Worm (Caenorhabditis elegans) whole organism, late embryonic: ENCODE data around the gene drd-1.

ENCODE experiments used
- C08G9.2 ChIP-seq: sonication (generic microtip); optimal IDR thresholded peaks from 2 replicates; lab custom pipeline; 2016; ENCODE audit warnings: mild to moderate bottlenecking, missing genetic modification characterization, moderate library complexity, missing compliant biosample characterization
- F13H6.1 ChIP-seq: sonication (generic microtip); optimal IDR thresholded peaks from 2 replicates; lab custom pipeline; 2016; ENCODE audit warnings: missing genetic modification characterization, missing compliant biosample characterization
- K02D7.2 ChIP-seq: sonication (generic microtip); optimal IDR thresholded peaks from 2 replicates; lab custom pipeline; 2017; ENCODE audit warnings: mild to moderate bottlenecking, missing genetic modification characterization, missing compliant biosample characterization
- K09A11.1 ChIP-seq: sonication (generic microtip); optimal IDR thresholded peaks from 2 replicates; lab custom pipeline; 2017; ENCODE audit warnings: antibody characterized with exemption, mild to moderate bottlenecking, missing genetic modification characterization, missing compliant biosample characterization; ENCODE audit not compliant: insufficient read depth
- T23F11.4 ChIP-seq: fragments of 200-800 bp; sonication (Bioruptor generic); optimal IDR thresholded peaks from 2 replicates; lab custom pipeline; 2018; ENCODE audit warnings: mild to moderate bottlenecking, missing genetic modification characterization, missing compliant biosample characterization
- Y22D7AL.16 ChIP-seq: sonication (generic microtip); optimal IDR thresholded peaks from 2 replicates; lab custom pipeline; 2016; ENCODE audit warnings: missing genetic modification characterization, missing compliant biosample characterization
- ahr-1 ChIP-seq: sonication (generic microtip); optimal IDR thresholded peaks from 2 replicates; lab custom pipeline; 2016; ENCODE audit warnings: missing genetic modification characterization, missing compliant biosample characterization
- ceh-14 ChIP-seq: sonication (generic microtip); optimal IDR thresholded peaks from 2 replicates; lab custom pipeline; 2016; ENCODE audit warnings: missing genotype, missing genetic modification characterization, missing compliant biosample characterization
- ceh-18 ChIP-seq: sonication (generic microtip); optimal IDR thresholded peaks from 2 replicates; lab custom pipeline; 2016; ENCODE audit warnings: missing genetic modification characterization, missing compliant biosample characterization
- ceh-19 ChIP-seq: fragments of 200-800 bp; sonication (Bioruptor generic); optimal IDR thresholded peaks from 2 replicates; lab custom pipeline; 2018; ENCODE audit warnings: mild to moderate bottlenecking, missing genetic modification characterization, missing compliant biosample characterization
- ceh-2 ChIP-seq: sonication (generic microtip); optimal IDR thresholded peaks from 2 replicates; lab custom pipeline; 2016; ENCODE audit warnings: missing genotype, missing genetic modification characterization, missing compliant biosample characterization
- ceh-30 ChIP-seq: fragments of 150-350 bp; optimal IDR thresholded peaks from 2 replicates; lab custom pipeline; 2014; ENCODE audit warnings: missing biosample characterization, missing genetic modification characterization
- ceh-31 ChIP-seq: sonication (generic microtip); optimal IDR thresholded peaks from 2 replicates; lab custom pipeline; 2016; ENCODE audit warnings: missing genetic modification characterization, missing compliant biosample characterization
- ceh-34 ChIP-seq: sonication (generic microtip); optimal IDR thresholded peaks from 2 replicates; lab custom pipeline; 2016; ENCODE audit warnings: mild to moderate bottlenecking, missing genetic modification characterization, missing compliant biosample characterization
- ceh-48 ChIP-seq: sonication (generic microtip); optimal IDR thresholded peaks from 2 replicates; lab custom pipeline; 2016; ENCODE audit warnings: missing genetic modification characterization, inconsistent platforms, missing compliant biosample characterization
- ceh-6 ChIP-seq: fragments of 200-800 bp; sonication (Bioruptor generic); optimal IDR thresholded peaks from 2 replicates; lab custom pipeline; 2018; ENCODE audit warnings: mild to moderate bottlenecking, missing genetic modification characterization, missing compliant biosample characterization
- ceh-9 ChIP-seq: sonication (generic microtip); optimal IDR thresholded peaks from 2 replicates; lab custom pipeline; 2016; ENCODE audit warnings: mild to moderate bottlenecking, missing genetic modification characterization, inconsistent platforms, missing compliant biosample characterization
- che-1 ChIP-seq: sonication (generic microtip); optimal IDR thresholded peaks from 2 replicates; lab custom pipeline; 2016; ENCODE audit warnings: mild to moderate bottlenecking, missing genetic modification characterization, missing compliant biosample characterization
- dmd-4 ChIP-seq: sonication (generic microtip); optimal IDR thresholded peaks from 2 replicates; lab custom pipeline; 2016; ENCODE audit warnings: borderline replicate concordance, missing genetic modification characterization, missing compliant biosample characterization
- dve-1 ChIP-seq: sonication (generic microtip); optimal IDR thresholded peaks from 2 replicates; lab custom pipeline; 2017; ENCODE audit warnings: antibody characterized with exemption, mild to moderate bottlenecking, missing genetic modification characterization, missing compliant biosample characterization
- elt-2 ChIP-seq: sonication (generic microtip); optimal IDR thresholded peaks from 2 replicates; lab custom pipeline; 2016; ENCODE audit warnings: missing genetic modification reagents, missing genetic modification characterization, missing compliant biosample characterization
- elt-4 ChIP-seq: sonication (generic microtip); optimal IDR thresholded peaks from 2 replicates; lab custom pipeline; 2016; ENCODE audit warnings: missing genetic modification characterization, missing compliant biosample characterization
- ets-4 ChIP-seq: sonication (generic microtip); optimal IDR thresholded peaks from 2 replicates; lab custom pipeline; 2016; ENCODE audit warnings: missing genetic modification characterization, missing compliant biosample characterization
- fax-1 ChIP-seq: sonication (generic microtip); optimal IDR thresholded peaks from 2 replicates; lab custom pipeline; 2016; ENCODE audit warnings: missing genotype, missing genetic modification characterization, missing compliant biosample characterization
- gmeb-2 ChIP-seq: sonication (generic microtip); optimal IDR thresholded peaks from 2 replicates; lab custom pipeline; 2016; ENCODE audit warnings: missing genetic modification characterization, inconsistent platforms, missing compliant biosample characterization
- hlh-6 ChIP-seq: sonication (generic microtip); optimal IDR thresholded peaks from 2 replicates; lab custom pipeline; 2016; ENCODE audit warnings: missing genotype, missing genetic modification characterization, missing compliant biosample characterization
- hlh-8 ChIP-seq: sonication (generic microtip); optimal IDR thresholded peaks from 2 replicates; lab custom pipeline; 2016; ENCODE audit warnings: missing genotype, missing genetic modification characterization, missing compliant biosample characterization
- lim-6 ChIP-seq: sonication (generic microtip); optimal IDR thresholded peaks from 2 replicates; lab custom pipeline; 2016; ENCODE audit warnings: missing genetic modification characterization, missing compliant biosample characterization
- lin-11 ChIP-seq: fragments of 200-800 bp; sonication (Bioruptor generic); optimal IDR thresholded peaks from 2 replicates; lab custom pipeline; 2018; ENCODE audit warnings: mild to moderate bottlenecking, missing genetic modification characterization, missing compliant biosample characterization
- mec-3 ChIP-seq: sonication (generic microtip); optimal IDR thresholded peaks from 2 replicates; lab custom pipeline; 2016; ENCODE audit warnings: borderline replicate concordance, missing genetic modification characterization, missing compliant biosample characterization
- nfya-1 ChIP-seq: sonication (generic microtip); optimal IDR thresholded peaks from 2 replicates; lab custom pipeline; 2017; ENCODE audit warnings: missing genetic modification characterization, mild to moderate bottlenecking, missing compliant biosample characterization, antibody characterized with exemption, moderate library complexity
- nhr-232 ChIP-seq: sonication (generic microtip); optimal IDR thresholded peaks from 2 replicates; lab custom pipeline; 2016; ENCODE audit warnings: missing genetic modification characterization, missing compliant biosample characterization
- pha-2 ChIP-seq: sonication (generic microtip); optimal IDR thresholded peaks from 2 replicates; lab custom pipeline; 2017; ENCODE audit warnings: mild to moderate bottlenecking, missing genetic modification characterization, missing compliant biosample characterization
- pha-4 ChIP-seq: fragments of 150-350 bp; optimal IDR thresholded peaks from 2 replicates; lab custom pipeline; 2018; ENCODE audit warnings: missing biosample characterization, missing genetic modification reagents, missing genetic modification characterization
- pqm-1 ChIP-seq: sonication (generic microtip); optimal IDR thresholded peaks from 2 replicates; lab custom pipeline; 2016; ENCODE audit warnings: missing genetic modification characterization, missing compliant biosample characterization
- pros-1 ChIP-seq: fragments of 150-350 bp; optimal IDR thresholded peaks from 2 replicates; lab custom pipeline; 2014; ENCODE audit warnings: missing biosample characterization, missing genetic modification reagents, missing genetic modification characterization
- rnt-1 ChIP-seq: sonication (generic microtip); optimal IDR thresholded peaks from 2 replicates; lab custom pipeline; 2016; ENCODE audit warnings: missing genetic modification characterization, missing compliant biosample characterization
- sox-4 ChIP-seq: sonication (generic microtip); optimal IDR thresholded peaks from 2 replicates; lab custom pipeline; 2017; ENCODE audit warnings: mild to moderate bottlenecking, missing genetic modification characterization, inconsistent platforms, missing compliant biosample characterization
- syd-9 ChIP-seq: sonication (generic microtip); optimal IDR thresholded peaks from 2 replicates; lab custom pipeline; 2016; ENCODE audit warnings: mild to moderate bottlenecking, missing genetic modification characterization, moderate library complexity, missing compliant biosample characterization
- tbx-2 ChIP-seq: sonication (generic microtip); optimal IDR thresholded peaks from 2 replicates; lab custom pipeline; 2016; ENCODE audit warnings: missing genetic modification characterization, missing compliant biosample characterization
- tbx-7 ChIP-seq: sonication (generic microtip); optimal IDR thresholded peaks from 2 replicates; lab custom pipeline; 2016; ENCODE audit warnings: missing genotype, missing genetic modification characterization, missing compliant biosample characterization
- ttx-3 ChIP-seq: sonication (generic microtip); optimal IDR thresholded peaks from 2 replicates; lab custom pipeline; 2016; ENCODE audit warnings: missing genetic modification reagents, missing genetic modification characterization, missing compliant biosample characterization
- unc-3 ChIP-seq, 2 experiments: fragments of 200-800 bp in 1 of 2; sonication (Bioruptor generic) in 1 of 2; sonication (generic microtip) in 1 of 2; conservative IDR thresholded peaks in 1 of 2; optimal IDR thresholded peaks in 1 of 2; 2 replicates each; pipeline versions ENCODE4 v1.3.6 to Lab custom; 2016 to 2022; ENCODE audit warnings: missing compliant biosample characterization in 2 of 2, missing genetic modification characterization in 2 of 2, missing genetic modification reagents in 1 of 2
- unc-42 ChIP-seq: sonication (generic microtip); optimal IDR thresholded peaks from 2 replicates; lab custom pipeline; 2016; ENCODE audit warnings: missing genotype, missing genetic modification characterization, missing compliant biosample characterization
- ztf-16 ChIP-seq: sonication (generic microtip); optimal IDR thresholded peaks from 2 replicates; lab custom pipeline; 2017; ENCODE audit warnings: missing genetic modification characterization, missing compliant biosample characterization

drd-1 gene

DNA sequence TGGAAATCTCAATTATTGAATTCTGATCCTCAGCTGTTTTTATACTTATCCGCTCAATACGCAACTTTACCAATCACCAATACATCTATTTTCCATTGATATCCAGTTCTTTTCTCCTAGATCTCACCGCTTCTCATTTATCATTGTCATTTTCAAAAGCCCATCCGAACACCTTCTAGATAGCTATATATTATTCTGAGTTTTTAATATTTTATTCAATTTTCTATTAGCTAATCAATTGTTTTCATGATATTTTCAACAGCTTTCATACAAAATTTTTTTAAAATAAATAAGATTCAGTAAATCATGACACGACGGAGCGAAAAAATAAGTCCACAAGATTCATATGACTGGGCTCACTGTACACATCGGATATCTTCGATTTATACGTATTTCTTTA, 6.7 kb upstream of the drd-1 start, which contains the start of gene F49E12.12:
TSS of gene F49E12.12 (plus strand) at position 301 of the 400 bp plus-strand sequence.
- TF ChIP-seq F13H6.1 (tag; lab: Kevin White, UChicago) (no peak), ceh-18 (tag; lab: Kevin White, UChicago) (no peak), unc-3 (GFP tag; conservative IDR thresholded peaks at IDR 0.05; lab: Robert Waterston, UW) (no peak), unc-3 (tag; optimal IDR thresholded peaks at IDR 0.05; lab: Kevin White, UChicago) (no peak), ceh-2 (tag; lab: Kevin White, UChicago) (no peak), unc-42 (tag; lab: Kevin White, UChicago) (no peak), tbx-7 (tag; lab: Kevin White, UChicago) (no peak), ceh-6 (GFP tag; lab: Kevin White, UChicago) (no peak), ahr-1 (no peak), dmd-4 (tag; lab: Kevin White, UChicago) (no peak), K02D7.2 (tag; lab: Kevin White, UChicago) (no peak), gmeb-2 (tag; lab: Kevin White, UChicago) (no peak)

DNA sequence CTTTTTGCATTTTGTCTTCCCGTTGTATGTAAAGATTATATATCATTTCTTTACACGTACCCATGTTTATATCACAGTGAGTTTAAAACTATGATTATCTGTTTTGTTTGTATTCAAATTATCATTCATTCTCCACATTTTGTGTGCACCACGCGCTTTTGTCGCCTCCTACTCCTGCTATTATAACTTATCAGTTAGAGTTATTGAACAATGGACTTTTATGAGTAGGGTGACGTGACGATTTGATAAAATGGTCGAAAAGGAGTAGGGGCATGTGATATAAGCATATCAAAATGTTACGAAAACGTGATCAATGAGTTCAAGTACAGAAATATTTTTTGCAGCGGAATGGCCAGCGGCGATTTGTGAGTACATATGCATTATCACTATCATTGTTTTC, 5.0 kb upstream of the drd-1 start:
- TF ChIP-seq unc-3 (GFP tag; conservative IDR thresholded peaks at IDR 0.05; lab: Robert Waterston, UW), result no peak
- TF ChIP-seq unc-3 (tag; optimal IDR thresholded peaks at IDR 0.05; lab: Kevin White, UChicago), result no peak
- no peak for TF ChIP-seq ceh-6 (GFP tag; lab: Kevin White, UChicago)
- peak; percentile 91 for TF ChIP-seq elt-2 (tag; lab: Kevin White, UChicago)
- no peak for TF ChIP-seq ceh-19 (GFP tag; lab: Kevin White, UChicago)
- peak; percentile 72 for TF ChIP-seq pqm-1 (tag; lab: Kevin White, UChicago)
- TF ChIP-seq ztf-16 (tag; lab: Kevin White, UChicago), result no peak
- TF ChIP-seq tbx-2 (tag; lab: Kevin White, UChicago), result no peak
- no peak for TF ChIP-seq che-1
- TF ChIP-seq hlh-6 (tag; lab: Kevin White, UChicago), result no peak
- no peak for TF ChIP-seq rnt-1 (tag; lab: Kevin White, UChicago)
- TF ChIP-seq ceh-48 (tag; lab: Kevin White, UChicago), result no peak
- TF ChIP-seq pha-2 (tag; lab: Kevin White, UChicago), result no peak
- TF ChIP-seq ceh-34 (tag; lab: Kevin White, UChicago), result no peak
- no peak for TF ChIP-seq fax-1 (tag; lab: Kevin White, UChicago)
- TF ChIP-seq ceh-14 (tag; lab: Kevin White, UChicago), result no peak

DNA sequence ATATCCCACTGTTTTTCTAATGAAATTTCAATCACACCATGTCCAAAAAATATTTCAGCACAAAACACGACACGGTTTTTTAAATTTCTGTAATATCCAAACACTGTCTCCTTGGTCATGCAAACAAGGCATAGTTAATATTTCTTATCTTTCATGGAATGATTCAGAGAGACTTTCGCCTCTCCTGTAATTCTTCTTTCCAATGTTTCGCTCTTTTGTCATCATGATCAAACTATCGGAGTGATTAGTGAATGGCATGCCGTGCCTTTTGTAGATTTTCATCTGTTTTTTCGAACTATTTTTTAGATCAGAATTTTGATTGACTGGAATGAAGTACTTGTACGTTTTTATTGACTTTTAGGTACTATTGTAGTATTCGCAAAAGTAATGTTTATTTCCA, 3.5 kb upstream of the drd-1 start:
- TF ChIP-seq tbx-7 (tag; lab: Kevin White, UChicago) (no peak), sox-4 (no peak), lin-11 (tag; lab: Kevin White, UChicago) (no peak), ztf-16 (tag; lab: Kevin White, UChicago) (no peak), pros-1 (tag; lab: Kevin White, UChicago) (no peak), ceh-34 (tag; lab: Kevin White, UChicago) (no peak), ceh-30 (tag; lab: Kevin White, UChicago) (no peak), dmd-4 (tag; lab: Kevin White, UChicago) (no peak), ceh-9 (tag; lab: Kevin White, UChicago) (no peak), ttx-3 (tag; lab: Kevin White, UChicago) (no peak), dve-1 (tag; lab: Kevin White, UChicago) (no peak), elt-4 (tag; lab: Kevin White, UChicago) (no peak), ceh-31 (tag; lab: Kevin White, UChicago) (no peak), nfya-1 (tag; lab: Kevin White, UChicago) (no peak), hlh-8 (tag; lab: Kevin White, UChicago) (no peak)

DNA sequence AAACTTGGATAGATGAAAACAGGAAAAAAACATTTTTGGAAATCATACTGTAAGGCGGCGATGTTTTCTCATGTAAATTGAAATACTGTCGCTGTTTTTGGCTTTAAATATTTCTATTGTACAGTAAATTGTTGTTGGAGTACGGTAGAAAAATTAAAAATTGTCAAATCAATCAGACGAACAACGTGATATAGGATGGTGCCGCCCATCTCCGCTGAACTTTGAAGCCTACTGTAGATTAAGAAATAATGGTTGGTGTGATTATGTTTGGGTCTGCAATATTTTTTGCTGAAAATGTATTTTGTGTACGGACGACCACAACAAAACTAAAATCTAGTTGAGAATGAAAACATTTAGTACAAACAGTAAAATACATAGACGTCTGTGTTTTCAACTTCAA, 2.3 kb upstream of the drd-1 start:
- TF ChIP-seq K09A11.1 (tag; lab: Kevin White, UChicago) (no peak), mec-3 (tag; lab: Kevin White, UChicago) (no peak), che-1 (no peak), K02D7.2 (tag; lab: Kevin White, UChicago) (no peak), gmeb-2 (tag; lab: Kevin White, UChicago) (no peak), tbx-2 (tag; lab: Kevin White, UChicago) (no peak), C08G9.2 (no peak), Y22D7AL.16 (tag; lab: Kevin White, UChicago) (no peak), lim-6 (tag; lab: Kevin White, UChicago) (no peak), nhr-232 (tag; lab: Kevin White, UChicago) (no peak), ceh-14 (tag; lab: Kevin White, UChicago) (no peak), syd-9 (tag; lab: Kevin White, UChicago) (no peak), hlh-6 (tag; lab: Kevin White, UChicago) (no peak), fax-1 (tag; lab: Kevin White, UChicago) (no peak), elt-4 (tag; lab: Kevin White, UChicago) (no peak), T23F11.4 (GFP tag; lab: Kevin White, UChicago) (no peak), pha-4 (tag; lab: Kevin White, UChicago) (no peak), ets-4 (no peak)
